Worm (Caenorhabditis elegans) whole organism, early embryonic: Measurements from ENCODE around the gene his-32.

Source experiments
- B0310.2 ChIP-seq: sonication (generic microtip); optimal IDR thresholded peaks from 2 replicates; lab custom pipeline; 2016; ENCODE audit warnings: mild to moderate bottlenecking, missing genetic modification characterization, missing compliant biosample characterization
- F13C5.2 ChIP-seq: sonication (generic microtip); optimal IDR thresholded peaks from 2 replicates; lab custom pipeline; 2017; ENCODE audit warnings: mild to moderate bottlenecking, missing genetic modification characterization, inconsistent platforms, missing compliant biosample characterization
- aly-1 ChIP-seq: sonication (generic microtip); optimal IDR thresholded peaks from 2 replicates; lab custom pipeline; 2016; ENCODE audit warnings: missing genetic modification characterization, missing compliant biosample characterization
- ama-1 ChIP-seq: fragments of 150-350 bp; optimal IDR thresholded peaks from 2 replicates; lab custom pipeline; 2014
- ceh-13 ChIP-seq: fragments of 200-800 bp; sonication (Bioruptor generic); optimal IDR thresholded peaks from 2 replicates; lab custom pipeline; 2018; ENCODE audit warnings: mild to moderate bottlenecking, missing genetic modification characterization, missing compliant biosample characterization
- ceh-36 ChIP-seq: sonication (generic microtip); optimal IDR thresholded peaks from 2 replicates; lab custom pipeline; 2016; ENCODE audit warnings: missing genetic modification characterization, inconsistent platforms, missing compliant biosample characterization
- ets-7 ChIP-seq: sonication (generic microtip); optimal IDR thresholded peaks from 2 replicates; lab custom pipeline; 2016; ENCODE audit warnings: missing genotype, missing genetic modification characterization, missing compliant biosample characterization
- flt-1 ChIP-seq: fragments of 200-800 bp; sonication (Bioruptor generic); IDR thresholded peaks from 2 replicates; pipeline ENCODE4 v1.3.6; 2022; ENCODE audit warnings: missing genetic modification characterization, missing compliant biosample characterization
- hmbx-1 ChIP-seq: sonication (generic microtip); optimal IDR thresholded peaks from 2 replicates; lab custom pipeline; 2016; ENCODE audit warnings: mild to moderate bottlenecking, missing genetic modification characterization, missing compliant biosample characterization
- hmg-4 ChIP-seq: fragments of 200-800 bp; sonication (Bioruptor generic); optimal IDR thresholded peaks from 2 replicates; lab custom pipeline; 2018; ENCODE audit warnings: mild to moderate bottlenecking, missing genetic modification characterization, missing compliant biosample characterization
- hnd-1 ChIP-seq: sonication (generic microtip); optimal IDR thresholded peaks from 2 replicates; lab custom pipeline; 2016; ENCODE audit warnings: missing genetic modification characterization, missing compliant biosample characterization
- pes-1 ChIP-seq: fragments of 200-800 bp; sonication (Bioruptor generic); IDR thresholded peaks from 2 replicates; pipeline ENCODE4 v1.3.6; 2022; ENCODE audit warnings: missing genetic modification reagents, missing genetic modification characterization, missing compliant biosample characterization
- scrt-1 ChIP-seq: fragments of 200-800 bp; sonication (Bioruptor generic); IDR thresholded peaks from 2 replicates; pipeline ENCODE4 v1.3.6; 2022; ENCODE audit warnings: missing genetic modification characterization, missing compliant biosample characterization
- sea-1 ChIP-seq: fragments of 200-800 bp; sonication (Bioruptor generic); conservative IDR thresholded peaks from 2 replicates; pipeline ENCODE4 v1.3.6; 2022; ENCODE audit warnings: missing genetic modification characterization, missing compliant biosample characterization
- tbx-11 ChIP-seq: fragments of 200-800 bp; sonication (Bioruptor generic); IDR thresholded peaks from 2 replicates; pipeline ENCODE4 v1.3.6; 2022; ENCODE audit warnings: missing genetic modification characterization, missing compliant biosample characterization
- tbx-37 ChIP-seq: fragments of 200-800 bp; sonication (Bioruptor generic); conservative IDR thresholded peaks from 2 replicates; pipeline ENCODE4 v1.3.6; 2022; ENCODE audit warnings: missing genetic modification reagents, missing genetic modification characterization, missing compliant biosample characterization
- tra-4 ChIP-seq: sonication (generic microtip); optimal IDR thresholded peaks from 2 replicates; lab custom pipeline; 2017; ENCODE audit warnings: missing genetic modification characterization, missing compliant biosample characterization

his-32 gene

ce11 chrIV:8377501-8377900 lies 43.4 kb downstream of the his-32 start, which contains the start of gene D2096.7:
Gene D2096.7 (minus strand): TSS chrIV:8377630.
- TF ChIP-seq F13C5.2 (tag; lab: Kevin White, UChicago) = no peak
- no peak for TF ChIP-seq flt-1 (GFP tag; lab: Robert Waterston, UW)
- TF ChIP-seq ceh-13 = no peak
- no peak for TF ChIP-seq tbx-37 (GFP tag; lab: Robert Waterston, UW)
- TF ChIP-seq hmg-4 (GFP tag; lab: Kevin White, UChicago) = no peak
- TF ChIP-seq ceh-36 (tag; lab: Kevin White, UChicago) = no peak
- TF ChIP-seq sea-1 (GFP tag; lab: Robert Waterston, UW) = no peak
- no peak for TF ChIP-seq ets-7 (tag; lab: Kevin White, UChicago)
- no peak for TF ChIP-seq tbx-11 (GFP tag; lab: Robert Waterston, UW)
- TF ChIP-seq tra-4 (tag; lab: Kevin White, UChicago) = no peak
- no peak for TF ChIP-seq hmbx-1 (tag; lab: Kevin White, UChicago)
- TF ChIP-seq hnd-1 (tag; lab: Kevin White, UChicago) = no peak
- TF ChIP-seq pes-1 = no peak
- no peak for TF ChIP-seq ama-1 (lab: Kevin White, UChicago)
- no peak for TF ChIP-seq aly-1 (tag; lab: Kevin White, UChicago)

ce11 chrIV:8378280-8378679 lies 44.2 kb downstream of the his-32 start:
- TF ChIP-seq F13C5.2 (tag; lab: Kevin White, UChicago) = no peak
- no peak for TF ChIP-seq B0310.2 (tag; lab: Kevin White, UChicago)
- no peak for TF ChIP-seq sea-1 (GFP tag; lab: Robert Waterston, UW)
- TF ChIP-seq ama-1 (lab: Kevin White, UChicago) = no peak

- TF ChIP-seq tbx-11 (GFP tag; lab: Robert Waterston, UW) (no peak), hnd-1 (tag; lab: Kevin White, UChicago) (no peak), B0310.2 (tag; lab: Kevin White, UChicago) (no peak), ceh-36 (tag; lab: Kevin White, UChicago) (no peak), hmg-4 (GFP tag; lab: Kevin White, UChicago) (no peak), tbx-37 (GFP tag; lab: Robert Waterston, UW) (no peak), hmbx-1 (tag; lab: Kevin White, UChicago) (no peak), flt-1 (GFP tag; lab: Robert Waterston, UW) (no peak), aly-1 (tag; lab: Kevin White, UChicago) (no peak), pes-1 (no peak), sea-1 (GFP tag; lab: Robert Waterston, UW) (no peak), ceh-13 (no peak), ets-7 (tag; lab: Kevin White, UChicago) (no peak), F13C5.2 (tag; lab: Kevin White, UChicago) (no peak), scrt-1 (no peak), ama-1 (lab: Kevin White, UChicago) (no peak), tra-4 (tag; lab: Kevin White, UChicago) (no peak)
Observed at ce11 chrIV:8379278-8379677, 45.2 kb downstream of the his-32 start, which contains the start of gene nap-1. Gene nap-1 (minus strand): TSS chrIV:8379319.

- TF ChIP-seq sea-1 (GFP tag; lab: Robert Waterston, UW) (no peak), tra-4 (tag; lab: Kevin White, UChicago) (no peak), F13C5.2 (tag; lab: Kevin White, UChicago) (no peak), B0310.2 (tag; lab: Kevin White, UChicago) (no peak), ceh-13 (no peak)
Observed at ce11 chrIV:8379683-8380082, 45.6 kb downstream of the his-32 start, which contains the start of gene praf-3. Gene praf-3 (plus strand): TSS chrIV:8379983.

- TF ChIP-seq B0310.2 (tag; lab: Kevin White, UChicago) = no peak
- no peak for TF ChIP-seq flt-1 (GFP tag; lab: Robert Waterston, UW)
- TF ChIP-seq F13C5.2 (tag; lab: Kevin White, UChicago) = no peak
- no peak for TF ChIP-seq aly-1 (tag; lab: Kevin White, UChicago)
Observed at ce11 chrIV:8380266-8380850, 46.3 kb downstream of the his-32 start.

- no peak for TF ChIP-seq hmbx-1 (tag; lab: Kevin White, UChicago)
- TF ChIP-seq F13C5.2 (tag; lab: Kevin White, UChicago) = no peak
- no peak for TF ChIP-seq tra-4 (tag; lab: Kevin White, UChicago)
- no peak for TF ChIP-seq B0310.2 (tag; lab: Kevin White, UChicago)
- TF ChIP-seq aly-1 (tag; lab: Kevin White, UChicago) = no peak
Observed at ce11 chrIV:8382695-8383094, 48.6 kb downstream of the his-32 start, which contains the start of gene D2096.9. Gene D2096.9 (minus strand): TSS chrIV:8382795.
